Fruit fly (Drosophila melanogaster) whole organism, wandering third instar larva: ENCODE results near the gene Jhbp5.

Experiments
- Abd-B ChIP-seq: fragments of >200 bp; optimal IDR thresholded peaks from 2 replicates; lab custom pipeline; 2017; ENCODE audit warnings: missing biosample characterization, missing genetic modification characterization
- CG32264 ChIP-seq: fragments of 200-800 bp; sonication (Bioruptor generic); optimal IDR thresholded peaks from 2 replicates; lab custom pipeline; 2016; ENCODE audit warnings: missing biosample characterization, missing genetic modification characterization
- CG9705 ChIP-seq: fragments of 200-800 bp; sonication (Bioruptor generic); optimal IDR thresholded peaks from 2 replicates; lab custom pipeline; 2018; ENCODE audit warnings: missing biosample characterization, mild to moderate bottlenecking, missing genetic modification characterization
- CrebA ChIP-seq: fragments of 200-800 bp; sonication (Bioruptor generic); optimal IDR thresholded peaks from 2 replicates; lab custom pipeline; 2016; ENCODE audit warnings: missing biosample characterization, mild to moderate bottlenecking, missing genetic modification characterization, borderline replicate concordance
- Dfd ChIP-seq: fragments of >200 bp; optimal IDR thresholded peaks from 2 replicates; lab custom pipeline; 2017; ENCODE audit warnings: missing biosample characterization, missing genetic modification characterization
- Dif ChIP-seq: fragments of 200-275, 200-300 bp; sonication (Bioruptor generic); optimal IDR thresholded peaks from 2 replicates; lab custom pipeline; 2018; ENCODE audit warnings: missing biosample characterization, missing genetic modification characterization; ENCODE audit not compliant: partially characterized antibody
- GATAd ChIP-seq: sonication (Bioruptor generic); optimal IDR thresholded peaks from 2 replicates; lab custom pipeline; 2016; ENCODE audit warnings: missing biosample characterization, missing genetic modification characterization
- HLH106 ChIP-seq: fragments of 200-800 bp; optimal IDR thresholded peaks from 3 replicates; lab custom pipeline; 2019; ENCODE audit warnings: missing biosample characterization, mild to moderate bottlenecking, missing genetic modification characterization, moderate library complexity
- Hr83 ChIP-seq: fragments of 200-300 bp; sonication (Bioruptor generic); optimal IDR thresholded peaks from 2 replicates; lab custom pipeline; 2016; ENCODE audit warnings: missing biosample characterization, mild to moderate bottlenecking, missing genetic modification characterization, moderate library complexity; ENCODE audit not compliant: poor library complexity, severe bottlenecking
- Mio ChIP-seq: sonication (Bioruptor generic); optimal IDR thresholded peaks from 2 replicates; lab custom pipeline; 2016; ENCODE audit warnings: missing biosample characterization, missing genetic modification characterization
- Myc ChIP-seq: fragments of >200 bp; optimal IDR thresholded peaks from 2 replicates; lab custom pipeline; 2017
- N ChIP-seq: fragments of >200 bp; optimal IDR thresholded peaks from 2 replicates; lab custom pipeline; 2018; ENCODE audit warnings: missing biosample characterization, missing external identifiers, missing genetic modification characterization
- OdsH ChIP-seq: fragments of 200-800 bp; sonication (Bioruptor generic); optimal IDR thresholded peaks from 2 replicates; lab custom pipeline; 2016; ENCODE audit warnings: missing biosample characterization, mild to moderate bottlenecking, missing genetic modification characterization
- Rel ChIP-seq, 2 experiments: fragments of 200-800 bp; sonication (Bioruptor generic) in 1 of 2; optimal IDR thresholded peaks; 2 replicates in 1 of 2; 3 replicates in 1 of 2; lab custom pipeline; 2016 to 2019; ENCODE audit warnings: mild to moderate bottlenecking in 2 of 2, missing biosample characterization in 2 of 2, missing genetic modification characterization in 2 of 2, moderate library complexity in 1 of 2
- Sp1 ChIP-seq: fragments of 200-800 bp; sonication (Bioruptor generic); optimal IDR thresholded peaks from 3 replicates; lab custom pipeline; 2019; ENCODE audit warnings: missing biosample characterization, mild to moderate bottlenecking, missing genetic modification characterization, moderate library complexity
- Vsx2 ChIP-seq: fragments of 200-300, 225-300 bp; sonication (Bioruptor generic); optimal IDR thresholded peaks from 2 replicates; lab custom pipeline; 2018; ENCODE audit warnings: missing biosample characterization, missing genetic modification characterization; ENCODE audit not compliant: partially characterized antibody
- brk ChIP-seq: fragments of 200-800 bp; sonication (Bioruptor generic); optimal IDR thresholded peaks from 2 replicates; lab custom pipeline; 2016; ENCODE audit warnings: missing biosample characterization, mild to moderate bottlenecking, missing genetic modification characterization
- dl ChIP-seq, 2 experiments: fragments of 175-275, 200-275 bp in 1 of 2; fragments of 200-275 bp in 1 of 2; sonication (Bioruptor generic); optimal IDR thresholded peaks; lab custom pipeline; 2018; ENCODE audit warnings: mild to moderate bottlenecking in 2 of 2, missing biosample characterization in 2 of 2, missing genetic modification characterization in 2 of 2, moderate library complexity in 2 of 2; ENCODE audit not compliant: partially characterized antibody in 2 of 2, insufficient read depth in 1 of 2
- dsf ChIP-seq: sonication (Bioruptor generic); optimal IDR thresholded peaks from 2 replicates; lab custom pipeline; 2016; ENCODE audit warnings: missing biosample characterization, missing genetic modification characterization, borderline replicate concordance
- ey ChIP-seq: fragments of 200-800 bp; sonication (Bioruptor generic); optimal IDR thresholded peaks from 2 replicates; lab custom pipeline; 2016; ENCODE audit warnings: missing biosample characterization, missing genetic modification characterization
- fru ChIP-seq: fragments of 200-800 bp; sonication (Bioruptor generic); optimal IDR thresholded peaks from 3 replicates; lab custom pipeline; 2016; ENCODE audit warnings: missing biosample characterization, mild to moderate bottlenecking, missing genetic modification characterization
- h ChIP-seq: fragments of 200-800 bp; sonication (Bioruptor generic); optimal IDR thresholded peaks from 3 replicates; lab custom pipeline; 2016; ENCODE audit warnings: missing biosample characterization, mild to moderate bottlenecking, missing genetic modification characterization
- jim ChIP-seq: fragments of 175-275, 200-325 bp; sonication (Bioruptor generic); optimal IDR thresholded peaks from 2 replicates; lab custom pipeline; 2016; ENCODE audit warnings: missing biosample characterization, mild to moderate bottlenecking, missing genetic modification characterization
- lola ChIP-seq: fragments of >200 bp; optimal IDR thresholded peaks from 2 replicates; lab custom pipeline; 2017; ENCODE audit warnings: missing biosample characterization, missing genetic modification characterization
- psq ChIP-seq: fragments of 200-800 bp; sonication (Bioruptor generic); optimal IDR thresholded peaks from 3 replicates; lab custom pipeline; 2017; ENCODE audit warnings: missing biosample characterization, mild to moderate bottlenecking, missing genetic modification characterization, moderate library complexity
- sv ChIP-seq: fragments of 200-800 bp; sonication (Bioruptor generic); optimal IDR thresholded peaks from 3 replicates; lab custom pipeline; 2016; ENCODE audit warnings: missing biosample characterization, missing genetic modification characterization
- tai ChIP-seq: sonication (Bioruptor generic); optimal IDR thresholded peaks from 2 replicates; lab custom pipeline; 2016; ENCODE audit warnings: missing biosample characterization, missing genetic modification characterization
- usp ChIP-seq: fragments of >200 bp; optimal IDR thresholded peaks from 2 replicates; lab custom pipeline; 2017; ENCODE audit warnings: missing biosample characterization, missing genetic modification characterization

Gene Jhbp5

dm6 chr3R:16091910-16092627 is 46.1 kb upstream of the Jhbp5 start:
- TF ChIP-seq CrebA: no peak

DNA sequence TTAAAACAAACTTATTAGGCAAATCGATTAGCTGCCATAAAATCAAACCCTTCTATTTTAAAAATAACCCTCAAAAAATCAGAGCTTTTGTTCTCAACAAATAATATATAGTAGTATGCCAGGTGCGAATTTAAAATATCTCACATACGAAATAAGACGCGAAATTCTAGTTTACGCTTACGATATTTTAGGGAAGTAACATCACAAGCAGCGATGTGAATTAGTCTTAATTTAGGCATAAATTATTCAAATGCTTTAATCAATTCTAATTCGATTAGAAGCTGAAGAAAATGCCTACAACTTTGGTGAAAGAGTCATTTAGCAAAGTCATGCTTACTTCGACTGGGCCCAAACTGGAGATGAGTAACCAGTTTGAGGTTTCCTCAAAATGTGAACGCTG is 37.6 kb upstream of the Jhbp5 start, which contains the start of gene sxe2:
Gene sxe2 (plus strand): TSS at position 301 of the 400 bp plus-strand sequence.
- TF ChIP-seq OdsH: no peak

- no peak for TF ChIP-seq dl (GFP tag; optimal IDR thresholded peaks at IDR 0.05; lab: Kevin White, UChicago; ENCODE audit: insufficient read depth in 1 of 2, partially characterized antibody in 2 of 2)
- TF ChIP-seq CG9705 (GFP tag; lab: Kevin White, UChicago): no peak
- TF ChIP-seq CG32264 (GFP tag; lab: Kevin White, UChicago): no peak
- TF ChIP-seq Sp1: no peak
- TF ChIP-seq usp (GFP tag; lab: Kevin White, UChicago): no peak
- no peak for TF ChIP-seq lola
- TF ChIP-seq Vsx2 (GFP tag; lab: Kevin White, UChicago): no peak
- TF ChIP-seq Dif (GFP tag; lab: Kevin White, UChicago): no peak
- no peak for TF ChIP-seq h (GFP tag; lab: Kevin White, UChicago)
- no peak for TF ChIP-seq sv (GFP tag; lab: Kevin White, UChicago)
- TF ChIP-seq jim: no peak
- no peak for TF ChIP-seq brk
- no peak for TF ChIP-seq Myc (lab: Kevin White, UChicago)
- TF ChIP-seq CrebA: no peak
- TF ChIP-seq HLH106 (tag; lab: Kevin White, UChicago): no peak
- TF ChIP-seq, all 38 proteins: peak for 0
These were observed 36.5 kb upstream of the Jhbp5 start for dm6 chr3R:16082384-16082783.

dm6 chr3R:16080942-16081589 is 35.1 kb upstream of the Jhbp5 start, which contains the start of gene CG32855:
Gene CG32855 (minus strand): TSS chr3R:16080992.
- TF ChIP-seq Rel (GFP tag; optimal IDR thresholded peaks at IDR 0.05; lab: Kevin White, UChicago) (no peak), Rel (tag; optimal IDR thresholded peaks at IDR 0.05; lab: Kevin White, UChicago) (no peak), dsf (GFP tag; lab: Kevin White, UChicago) (no peak), ey (no peak), CG9705 (GFP tag; lab: Kevin White, UChicago) (no peak), HLH106 (tag; lab: Kevin White, UChicago) (no peak), sv (GFP tag; lab: Kevin White, UChicago) (no peak), Dif (GFP tag; lab: Kevin White, UChicago) (no peak), N (no peak)

- TF ChIP-seq Myc (lab: Kevin White, UChicago) (no peak), Mio (no peak), GATAd (no peak), HLH106 (tag; lab: Kevin White, UChicago) (no peak), psq (GFP tag; lab: Kevin White, UChicago) (no peak), dl (GFP tag; optimal IDR thresholded peaks at IDR 0.05; lab: Kevin White, UChicago; ENCODE audit: insufficient read depth in 1 of 2, partially characterized antibody in 2 of 2) (no peak), Dif (GFP tag; lab: Kevin White, UChicago) (no peak), Dfd (GFP tag; lab: Kevin White, UChicago) (no peak), OdsH (no peak), Hr83 (GFP tag; lab: Kevin White, UChicago) (no peak), tai (GFP tag; lab: Kevin White, UChicago) (no peak), Abd-B (no peak), usp (GFP tag; lab: Kevin White, UChicago) (no peak), dsf (GFP tag; lab: Kevin White, UChicago) (no peak), fru (GFP tag; lab: Kevin White, UChicago) (no peak), Vsx2 (GFP tag; lab: Kevin White, UChicago) (no peak)
These were observed 32.3 kb upstream of the Jhbp5 start for dm6 chr3R:16078247-16078646.
